Worm (Caenorhabditis elegans) whole organism, early embryonic: ENCODE results near the gene srw-108.

ENCODE experiments used
- B0310.2 ChIP-seq: sonication (generic microtip); optimal IDR thresholded peaks from 2 replicates; lab custom pipeline; 2016; ENCODE audit warnings: mild to moderate bottlenecking, missing genetic modification characterization, missing compliant biosample characterization
- F13C5.2 ChIP-seq: sonication (generic microtip); optimal IDR thresholded peaks from 2 replicates; lab custom pipeline; 2017; ENCODE audit warnings: mild to moderate bottlenecking, missing genetic modification characterization, inconsistent platforms, missing compliant biosample characterization
- aly-1 ChIP-seq: sonication (generic microtip); optimal IDR thresholded peaks from 2 replicates; lab custom pipeline; 2016; ENCODE audit warnings: missing genetic modification characterization, missing compliant biosample characterization
- ama-1 ChIP-seq: fragments of 150-350 bp; optimal IDR thresholded peaks from 2 replicates; lab custom pipeline; 2014
- ceh-13 ChIP-seq: fragments of 200-800 bp; sonication (Bioruptor generic); optimal IDR thresholded peaks from 2 replicates; lab custom pipeline; 2018; ENCODE audit warnings: mild to moderate bottlenecking, missing genetic modification characterization, missing compliant biosample characterization
- ceh-36 ChIP-seq: sonication (generic microtip); optimal IDR thresholded peaks from 2 replicates; lab custom pipeline; 2016; ENCODE audit warnings: missing genetic modification characterization, inconsistent platforms, missing compliant biosample characterization
- ets-7 ChIP-seq: sonication (generic microtip); optimal IDR thresholded peaks from 2 replicates; lab custom pipeline; 2016; ENCODE audit warnings: missing genotype, missing genetic modification characterization, missing compliant biosample characterization
- flt-1 ChIP-seq: fragments of 200-800 bp; sonication (Bioruptor generic); IDR thresholded peaks from 2 replicates; pipeline ENCODE4 v1.3.6; 2022; ENCODE audit warnings: missing genetic modification characterization, missing compliant biosample characterization
- hmbx-1 ChIP-seq: sonication (generic microtip); optimal IDR thresholded peaks from 2 replicates; lab custom pipeline; 2016; ENCODE audit warnings: mild to moderate bottlenecking, missing genetic modification characterization, missing compliant biosample characterization
- hmg-4 ChIP-seq: fragments of 200-800 bp; sonication (Bioruptor generic); optimal IDR thresholded peaks from 2 replicates; lab custom pipeline; 2018; ENCODE audit warnings: mild to moderate bottlenecking, missing genetic modification characterization, missing compliant biosample characterization
- hnd-1 ChIP-seq: sonication (generic microtip); optimal IDR thresholded peaks from 2 replicates; lab custom pipeline; 2016; ENCODE audit warnings: missing genetic modification characterization, missing compliant biosample characterization
- pes-1 ChIP-seq: fragments of 200-800 bp; sonication (Bioruptor generic); IDR thresholded peaks from 2 replicates; pipeline ENCODE4 v1.3.6; 2022; ENCODE audit warnings: missing genetic modification reagents, missing genetic modification characterization, missing compliant biosample characterization
- scrt-1 ChIP-seq: fragments of 200-800 bp; sonication (Bioruptor generic); IDR thresholded peaks from 2 replicates; pipeline ENCODE4 v1.3.6; 2022; ENCODE audit warnings: missing genetic modification characterization, missing compliant biosample characterization
- sea-1 ChIP-seq: fragments of 200-800 bp; sonication (Bioruptor generic); conservative IDR thresholded peaks from 2 replicates; pipeline ENCODE4 v1.3.6; 2022; ENCODE audit warnings: missing genetic modification characterization, missing compliant biosample characterization
- tbx-11 ChIP-seq: fragments of 200-800 bp; sonication (Bioruptor generic); IDR thresholded peaks from 2 replicates; pipeline ENCODE4 v1.3.6; 2022; ENCODE audit warnings: missing genetic modification characterization, missing compliant biosample characterization
- tbx-37 ChIP-seq: fragments of 200-800 bp; sonication (Bioruptor generic); conservative IDR thresholded peaks from 2 replicates; pipeline ENCODE4 v1.3.6; 2022; ENCODE audit warnings: missing genetic modification reagents, missing genetic modification characterization, missing compliant biosample characterization
- tra-4 ChIP-seq: sonication (generic microtip); optimal IDR thresholded peaks from 2 replicates; lab custom pipeline; 2017; ENCODE audit warnings: missing genetic modification characterization, missing compliant biosample characterization

Gene srw-108

DNA sequence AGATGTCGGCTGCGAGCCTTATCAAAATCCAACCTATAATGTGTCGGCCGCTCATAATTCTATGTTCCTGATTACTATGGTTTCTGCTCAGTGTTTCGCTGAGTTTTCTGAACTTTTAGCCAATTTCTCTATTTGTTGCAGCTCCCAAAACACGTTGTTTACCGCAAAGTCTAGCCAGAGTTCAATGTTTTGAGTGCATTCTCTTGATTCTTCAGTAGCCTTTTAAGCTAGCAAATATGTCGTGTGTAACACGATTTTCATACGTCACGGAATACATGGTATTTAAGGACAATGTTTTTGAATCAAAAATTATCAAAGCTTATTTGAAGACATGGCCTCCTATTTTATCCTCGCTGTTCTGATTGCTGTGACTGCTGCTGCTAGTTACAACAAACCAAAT lies 22.5 kb upstream of the srw-108 start, which contains the start of gene srlf-19:
TSS of gene srlf-19 (plus strand) at position 301 of the 400 bp plus-strand sequence.
- TF ChIP-seq tra-4 (tag; lab: Kevin White, UChicago) (no peak), ets-7 (tag; lab: Kevin White, UChicago) (no peak), tbx-37 (GFP tag; lab: Robert Waterston, UW) (no peak), hnd-1 (no peak), ceh-13 (GFP tag; lab: Kevin White, UChicago) (no peak), tbx-11 (GFP tag; lab: Robert Waterston, UW) (no peak), hmg-4 (no peak), hmbx-1 (tag; lab: Kevin White, UChicago) (no peak), B0310.2 (tag; lab: Kevin White, UChicago) (no peak), ceh-36 (tag; lab: Kevin White, UChicago) (no peak), scrt-1 (GFP tag; lab: Robert Waterston, UW) (no peak), ama-1 (lab: Kevin White, UChicago) (no peak)

DNA sequence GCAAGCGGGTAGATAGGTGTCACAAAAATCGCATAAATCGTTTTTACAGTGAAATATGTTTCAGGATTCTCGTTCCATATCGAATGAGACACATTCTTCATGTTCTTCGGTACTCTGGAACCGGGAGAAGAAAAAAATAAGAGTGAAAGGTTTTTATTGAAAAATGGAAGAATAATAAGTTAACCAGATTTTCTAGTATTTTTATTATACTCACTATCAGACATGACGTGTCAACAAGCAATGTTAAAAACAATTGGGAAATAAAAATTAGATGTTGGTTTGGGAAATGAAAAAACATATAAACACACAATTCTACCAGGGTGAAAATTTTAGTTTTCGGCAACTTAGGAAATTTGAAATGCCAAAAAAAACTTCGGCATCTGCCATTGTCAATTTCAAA lies 15.3 kb upstream of the srw-108 start, which contains the start of gene srh-37:
TSS of gene srh-37 (minus strand) at position 101 of the 400 bp plus-strand sequence.
- TF ChIP-seq hnd-1 (no peak), aly-1 (tag; lab: Kevin White, UChicago) (no peak), F13C5.2 (tag; lab: Kevin White, UChicago) (no peak), scrt-1 (GFP tag; lab: Robert Waterston, UW) (no peak), flt-1 (GFP tag; lab: Robert Waterston, UW) (no peak), hmbx-1 (tag; lab: Kevin White, UChicago) (no peak), tbx-37 (GFP tag; lab: Robert Waterston, UW) (no peak), pes-1 (no peak), ets-7 (tag; lab: Kevin White, UChicago) (no peak), ceh-36 (tag; lab: Kevin White, UChicago) (no peak), sea-1 (GFP tag; lab: Robert Waterston, UW) (no peak), hmg-4 (no peak), ceh-13 (GFP tag; lab: Kevin White, UChicago) (no peak), ama-1 (lab: Kevin White, UChicago) (no peak), tra-4 (tag; lab: Kevin White, UChicago) (no peak)

DNA sequence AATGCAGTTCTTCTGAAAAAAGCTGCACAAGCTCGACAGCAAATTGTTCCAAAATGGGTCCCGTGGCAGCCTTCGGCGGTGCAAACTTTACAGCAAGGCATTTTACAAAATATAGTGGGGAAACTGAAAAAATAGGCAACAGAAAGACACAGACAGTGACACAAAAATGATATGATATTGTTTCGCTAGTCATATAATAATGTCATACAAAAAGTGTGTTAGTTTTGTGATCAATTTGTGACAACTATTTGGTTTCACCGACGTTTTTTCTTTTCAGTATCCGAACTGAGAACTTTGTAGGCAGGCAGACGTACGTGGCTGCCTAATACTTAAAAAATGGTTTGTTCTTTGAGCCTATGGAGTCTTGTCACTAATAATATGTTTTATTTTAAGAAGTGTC lies 8.3 kb upstream of the srw-108 start, which contains the start of gene nhr-210:
TSS of gene nhr-210 (minus strand) at position 101 of the 400 bp plus-strand sequence.
- TF ChIP-seq scrt-1 (GFP tag; lab: Robert Waterston, UW) (no peak), F13C5.2 (tag; lab: Kevin White, UChicago) (no peak), sea-1 (GFP tag; lab: Robert Waterston, UW) (no peak), hmg-4 (no peak), tbx-11 (GFP tag; lab: Robert Waterston, UW) (no peak), B0310.2 (tag; lab: Kevin White, UChicago) (no peak), tra-4 (tag; lab: Kevin White, UChicago) (no peak), ceh-36 (tag; lab: Kevin White, UChicago) (no peak)

DNA sequence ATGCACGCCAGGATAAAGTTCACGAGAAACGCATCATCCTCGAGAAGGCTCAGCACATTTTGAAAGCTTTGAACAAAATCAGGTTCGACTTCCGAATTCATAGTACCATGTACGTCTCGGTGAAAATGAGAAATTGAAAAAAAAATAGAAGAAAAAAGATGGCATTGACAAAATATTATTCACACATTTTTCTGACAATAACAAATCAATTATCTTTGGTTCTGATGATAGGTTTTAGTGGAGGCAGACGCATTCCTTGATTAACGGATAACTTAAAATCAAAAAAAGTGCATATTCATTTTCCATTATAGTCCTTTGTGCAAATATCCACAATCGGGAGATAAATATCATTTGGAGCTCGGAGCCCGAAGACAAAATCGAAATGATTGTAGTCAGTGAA lies 6.2 kb upstream of the srw-108 start, which contains the start of gene srw-107:
TSS of gene srw-107 (minus strand) at position 101 of the 400 bp plus-strand sequence.
- no peak for TF ChIP-seq aly-1 (tag; lab: Kevin White, UChicago)
- TF ChIP-seq hmbx-1 (tag; lab: Kevin White, UChicago) = no peak
- TF ChIP-seq pes-1 = no peak
- TF ChIP-seq hmg-4 = no peak
- no peak for TF ChIP-seq tbx-37 (GFP tag; lab: Robert Waterston, UW)
- no peak for TF ChIP-seq ets-7 (tag; lab: Kevin White, UChicago)
- TF ChIP-seq hnd-1 = no peak
- no peak for TF ChIP-seq sea-1 (GFP tag; lab: Robert Waterston, UW)
- no peak for TF ChIP-seq ceh-13 (GFP tag; lab: Kevin White, UChicago)
- TF ChIP-seq tbx-11 (GFP tag; lab: Robert Waterston, UW) = no peak
- no peak for TF ChIP-seq ceh-36 (tag; lab: Kevin White, UChicago)
- TF ChIP-seq tra-4 (tag; lab: Kevin White, UChicago) = no peak
- TF ChIP-seq ama-1 (lab: Kevin White, UChicago) = no peak
- no peak for TF ChIP-seq B0310.2 (tag; lab: Kevin White, UChicago)
- TF ChIP-seq F13C5.2 (tag; lab: Kevin White, UChicago) = no peak
- no peak for TF ChIP-seq flt-1 (GFP tag; lab: Robert Waterston, UW)
- TF ChIP-seq scrt-1 (GFP tag; lab: Robert Waterston, UW) = no peak

DNA sequence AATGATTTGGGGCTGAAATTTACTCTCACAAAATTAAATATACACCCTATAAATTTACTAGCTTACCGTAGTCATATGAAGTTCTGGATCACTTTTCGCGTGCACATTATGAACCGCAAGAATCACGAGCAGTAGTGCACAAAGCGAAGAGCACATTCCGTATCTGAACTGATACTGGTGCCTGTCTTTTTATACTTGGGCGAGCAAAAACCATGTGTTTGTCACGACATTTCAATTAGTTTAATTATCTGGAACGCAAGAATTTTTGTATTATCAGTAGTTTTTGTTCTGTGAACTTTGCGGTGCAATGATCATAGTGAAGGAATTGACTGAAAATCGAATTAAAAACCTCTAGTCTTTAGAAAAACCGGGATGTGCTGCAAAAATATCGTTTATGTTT lies 3.6 kb upstream of the srw-108 start, which contains the start of gene lipl-3:
TSS of gene lipl-3 (minus strand) at position 161 of the 400 bp plus-strand sequence.
- TF ChIP-seq hmbx-1 (tag; lab: Kevin White, UChicago) (no peak), sea-1 (GFP tag; lab: Robert Waterston, UW) (no peak), tra-4 (tag; lab: Kevin White, UChicago) (no peak), ets-7 (tag; lab: Kevin White, UChicago) (no peak), scrt-1 (GFP tag; lab: Robert Waterston, UW) (no peak), ama-1 (lab: Kevin White, UChicago) (no peak), hnd-1 (no peak)

DNA sequence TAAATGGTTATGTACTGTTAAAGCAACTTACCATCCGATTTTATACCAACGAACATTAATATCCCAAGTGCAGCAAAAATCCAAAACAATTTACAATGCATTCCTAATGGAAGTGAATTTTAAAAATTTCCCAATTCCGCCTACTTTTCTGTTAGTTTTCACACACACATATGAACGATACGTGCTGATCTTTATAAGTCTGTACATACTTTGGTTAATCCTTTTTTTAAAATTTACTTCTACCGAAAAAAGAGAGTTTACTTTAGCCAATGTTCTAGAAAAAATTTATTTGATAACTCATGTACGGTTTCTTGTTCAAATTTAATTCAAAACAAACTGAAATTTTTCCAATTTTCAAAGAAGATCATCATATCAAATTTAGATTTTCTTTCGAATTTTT lies 2.7 kb upstream of the srw-108 start, which contains the start of gene R11G11.16:
TSS of gene R11G11.16 (minus strand) at position 101 of the 400 bp plus-strand sequence.
- no peak for TF ChIP-seq tbx-37 (GFP tag; lab: Robert Waterston, UW)
- no peak for TF ChIP-seq B0310.2 (tag; lab: Kevin White, UChicago)
- no peak for TF ChIP-seq tbx-11 (GFP tag; lab: Robert Waterston, UW)
- no peak for TF ChIP-seq aly-1 (tag; lab: Kevin White, UChicago)
- TF ChIP-seq flt-1 (GFP tag; lab: Robert Waterston, UW) = no peak
- TF ChIP-seq ceh-13 (GFP tag; lab: Kevin White, UChicago) = no peak
- no peak for TF ChIP-seq ets-7 (tag; lab: Kevin White, UChicago)
- no peak for TF ChIP-seq hmbx-1 (tag; lab: Kevin White, UChicago)

DNA sequence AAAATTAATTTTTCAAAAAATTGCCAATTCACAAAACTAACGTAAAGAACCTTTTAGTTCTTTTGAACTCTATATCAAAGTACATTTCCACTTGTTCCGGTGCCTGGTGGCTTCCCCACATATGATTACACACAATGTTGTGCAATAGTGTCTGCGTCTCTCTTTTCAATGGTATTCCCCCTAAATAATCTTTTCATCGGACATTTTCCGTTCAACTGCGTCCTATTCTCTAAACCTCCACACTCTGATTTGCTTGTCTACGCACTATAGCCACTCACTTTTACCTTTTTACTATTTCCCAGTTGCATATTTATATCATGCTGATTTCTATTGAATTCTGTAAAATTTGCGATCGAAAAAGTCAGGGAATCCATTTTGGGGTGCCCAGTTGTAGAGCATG lies 4.3 kb downstream of the srw-108 start, which contains the start of gene nhr-58:
TSS of gene nhr-58 (plus strand) at position 214 of the 400 bp plus-strand sequence.
- TF ChIP-seq pes-1 (no peak), tra-4 (tag; lab: Kevin White, UChicago) (no peak)
